Fruit fly (Drosophila melanogaster): Measurements from ENCODE around the gene CG13409.

CG13409 gene

DNA sequence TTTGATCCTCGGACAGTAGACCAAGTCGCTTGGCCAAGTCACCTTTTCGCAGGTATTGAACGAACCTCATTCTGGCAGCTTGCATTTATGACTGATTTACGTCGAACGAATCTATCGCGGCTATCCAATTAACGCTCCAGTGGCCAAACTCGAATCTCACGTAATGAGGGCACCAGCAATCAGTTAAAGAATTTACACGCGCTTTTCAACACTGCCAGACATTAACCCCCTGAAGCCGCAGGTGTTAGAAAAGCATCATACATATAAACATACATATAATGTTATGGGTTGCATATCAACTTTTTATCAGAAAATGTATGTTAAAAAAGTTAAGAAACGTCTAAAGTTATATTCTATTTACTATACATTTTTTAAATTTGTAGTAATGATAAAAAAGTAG, 6.4 kb downstream of the CG13409 start, which contains the start of gene CG6028:
TSS of gene CG6028 (minus strand) at position 187 of the 400 bp plus-strand sequence.
- no peak for TF ChIP-seq CG8301 (tag; optimal IDR thresholded peaks at IDR 0.05)
- peak; percentile 40; the same call in 1 of the 3 replicates for TF ChIP-seq CG4496 (GFP tag; IDR thresholded peaks at IDR 0.05)
- no peak for TF ChIP-seq CG12605 (GFP tag; IDR thresholded peaks at IDR 0.05)
- TF ChIP-seq CG17806 (tag; optimal IDR thresholded peaks at IDR 0.05), result peak; percentile 6
- TF ChIP-seq CG32121 (GFP tag; IDR thresholded peaks at IDR 0.05), result no peak
- TF ChIP-seq Ets98B (GFP tag; IDR thresholded peaks at IDR 0.05), result peak; percentile 28; the same call in 1 of the 2 replicates
- peak; percentile 14 for TF ChIP-seq Snoo (tag; optimal IDR thresholded peaks at IDR 0.05)

DNA sequence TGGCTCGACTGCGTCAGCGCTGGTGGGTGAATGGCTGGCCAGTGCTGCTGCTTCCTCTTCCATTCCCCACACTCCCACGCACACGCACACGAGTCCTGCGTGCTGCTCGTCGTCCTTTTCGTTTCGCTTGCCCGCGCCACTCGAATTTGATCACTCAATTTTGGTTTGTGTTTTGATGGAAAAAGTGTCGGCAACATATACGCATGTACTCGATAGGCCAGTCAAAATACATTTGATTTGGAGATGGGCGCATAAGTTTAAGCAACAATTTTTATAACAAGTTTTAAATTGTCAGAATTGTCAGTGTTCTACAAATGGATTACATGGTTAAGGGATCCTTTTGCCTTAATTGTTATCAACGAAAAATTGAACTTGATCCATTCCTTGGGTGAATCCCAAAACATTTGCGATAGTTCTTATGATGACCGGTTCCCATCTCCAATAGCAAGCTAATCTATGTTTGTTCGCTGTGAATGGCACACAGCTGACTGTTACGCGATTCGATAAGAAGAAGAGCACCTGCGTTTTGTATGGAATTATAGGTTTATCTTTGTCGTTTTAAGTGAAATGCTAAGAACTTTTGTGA, 8.6 kb downstream of the CG13409 start, which contains the start of the genes Mitofilin and mRpL35:
TSS of gene Mitofilin (minus strand) at position 295 of the 586 bp plus-strand sequence.
TSS of gene mRpL35 (plus strand) at position 487 of the 586 bp plus-strand sequence.
- TF ChIP-seq fd96Ca (GFP tag; IDR thresholded peaks at IDR 0.05) (no peak; the same call in 2 of the 3 replicates), CG8159 (tag; optimal IDR thresholded peaks at IDR 0.05) (peak; percentile 32), gl (tag; optimal IDR thresholded peaks at IDR 0.05) (no peak), CG4496 (GFP tag; IDR thresholded peaks at IDR 0.05) (peak; percentile 26; the same call in 1 of the 3 replicates), Ets98B (GFP tag; IDR thresholded peaks at IDR 0.05) (no peak), Pif1A (GFP tag; optimal IDR thresholded peaks at IDR 0.05) (no peak), CG10348 (GFP tag; IDR thresholded peaks at IDR 0.05) (no peak), CG17806 (tag; optimal IDR thresholded peaks at IDR 0.05) (no peak), rn (GFP tag; IDR thresholded peaks at IDR 0.05) (no peak), D1 (tag; optimal IDR thresholded peaks at IDR 0.05) (no peak), CG32121 (GFP tag; IDR thresholded peaks at IDR 0.05) (no peak), CG13204 (GFP tag; optimal IDR thresholded peaks at IDR 0.05) (no peak), CG34367 (tag; optimal IDR thresholded peaks at IDR 0.05) (peak; percentile 8), CG15710 (tag; optimal IDR thresholded peaks at IDR 0.05) (peak; percentile 20), Snoo (tag; optimal IDR thresholded peaks at IDR 0.05) (no peak), EcR (GFP tag; optimal IDR thresholded peaks at IDR 0.05) (no peak), CG14655 (GFP tag; optimal IDR thresholded peaks at IDR 0.05) (no peak), CG8301 (tag; optimal IDR thresholded peaks at IDR 0.05) (no peak)

DNA sequence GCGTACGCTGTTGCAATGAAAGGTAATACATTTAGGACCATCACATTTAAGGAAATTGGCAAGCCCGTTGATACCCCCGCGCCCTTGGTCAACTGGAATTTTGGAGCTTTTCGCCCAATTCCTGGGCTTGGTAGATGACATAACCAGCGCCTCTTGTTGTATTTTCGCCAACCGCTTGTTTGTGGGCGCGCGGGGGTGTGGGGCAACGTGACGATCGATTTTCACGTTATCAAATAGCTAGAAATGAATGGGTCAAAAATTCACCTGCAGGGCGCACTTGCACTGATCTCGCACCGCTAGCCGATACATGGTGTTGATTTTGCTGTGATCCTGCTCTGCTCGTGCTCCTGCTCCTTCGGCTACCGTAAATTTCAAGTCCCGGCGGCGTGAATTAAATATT, 9.1 kb downstream of the CG13409 start:
- TF ChIP-seq rn (GFP tag; IDR thresholded peaks at IDR 0.05) (no peak), CG4496 (GFP tag; IDR thresholded peaks at IDR 0.05) (no peak), CG8159 (tag; optimal IDR thresholded peaks at IDR 0.05) (no peak), EcR (GFP tag; optimal IDR thresholded peaks at IDR 0.05) (no peak), CG32121 (GFP tag; IDR thresholded peaks at IDR 0.05) (no peak), CG10348 (GFP tag; IDR thresholded peaks at IDR 0.05) (no peak), gl (tag; optimal IDR thresholded peaks at IDR 0.05) (no peak), Ets98B (GFP tag; IDR thresholded peaks at IDR 0.05) (no peak), CG12605 (GFP tag; IDR thresholded peaks at IDR 0.05) (no peak)

dm6 chr3R:22018777-22019420, 12.8 kb downstream of the CG13409 start, which contains the start of gene Idh3b:
Gene Idh3b, minus strand, starts transcription at chr3R:22019382.
- TF ChIP-seq Snoo (tag; optimal IDR thresholded peaks at IDR 0.05) (peak; percentile 43), rn (GFP tag; IDR thresholded peaks at IDR 0.05) (0 out of 2 replicates have a peak, but pooled peaks have one; percentile 27), CG15710 (tag; optimal IDR thresholded peaks at IDR 0.05) (peak; percentile 29), CG34367 (tag; optimal IDR thresholded peaks at IDR 0.05) (no peak), CG14655 (GFP tag; optimal IDR thresholded peaks at IDR 0.05) (no peak), CG4496 (GFP tag; IDR thresholded peaks at IDR 0.05) (peak; percentile 69), Pif1B (GFP tag; optimal IDR thresholded peaks at IDR 0.05) (no peak), CG32121 (GFP tag; IDR thresholded peaks at IDR 0.05) (no peak)

DNA sequence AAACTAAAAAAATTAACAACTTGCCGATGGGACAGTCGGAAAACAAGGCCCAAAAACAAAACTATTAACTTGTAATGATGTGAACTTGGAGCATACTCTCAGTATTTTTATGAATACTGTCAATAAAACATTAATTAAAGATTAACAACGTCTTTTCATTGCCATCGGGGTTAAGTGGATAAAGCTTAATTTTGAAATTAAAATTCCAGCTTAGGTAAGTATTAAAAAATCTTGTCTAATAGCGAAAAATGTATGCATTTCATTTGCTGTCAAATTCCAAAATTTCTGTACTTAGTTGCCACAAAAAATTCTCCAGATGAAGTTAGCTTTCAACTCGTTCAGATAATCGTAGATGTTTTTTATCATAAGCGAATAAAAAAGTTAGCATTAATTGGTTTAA, 17.3 kb downstream of the CG13409 start, which contains the start of gene Theg:
TSS of gene Theg (plus strand) at position 301 of the 400 bp plus-strand sequence.
- TF ChIP-seq Pif1B (GFP tag; optimal IDR thresholded peaks at IDR 0.05) (no peak), CG10348 (GFP tag; IDR thresholded peaks at IDR 0.05) (no peak), CG8159 (tag; optimal IDR thresholded peaks at IDR 0.05) (no peak), EcR (GFP tag; optimal IDR thresholded peaks at IDR 0.05) (no peak), CG32121 (GFP tag; IDR thresholded peaks at IDR 0.05) (no peak), rn (GFP tag; IDR thresholded peaks at IDR 0.05) (no peak), CG14655 (GFP tag; optimal IDR thresholded peaks at IDR 0.05) (no peak), CG34367 (tag; optimal IDR thresholded peaks at IDR 0.05) (no peak), CG17806 (tag; optimal IDR thresholded peaks at IDR 0.05) (no peak), CG9948 (tag; optimal IDR thresholded peaks at IDR 0.05) (no peak), fd96Ca (GFP tag; IDR thresholded peaks at IDR 0.05) (no peak), D1 (tag; optimal IDR thresholded peaks at IDR 0.05) (no peak), CG12605 (GFP tag; IDR thresholded peaks at IDR 0.05) (no peak), Ets98B (GFP tag; IDR thresholded peaks at IDR 0.05) (no peak), CG8301 (tag; optimal IDR thresholded peaks at IDR 0.05) (no peak)

- TF ChIP-seq Pif1B (GFP tag; optimal IDR thresholded peaks at IDR 0.05) (no peak), gl (tag; optimal IDR thresholded peaks at IDR 0.05) (no peak), rn (GFP tag; IDR thresholded peaks at IDR 0.05) (no peak), D1 (tag; optimal IDR thresholded peaks at IDR 0.05) (no peak)
Observed at dm6 chr3R:22003508-22003907, 28.2 kb downstream of the CG13409 start.
